Worm (Caenorhabditis elegans) whole organism, young adult: Measurements from ENCODE around the gene pygl-1.
A peak's percentile ranks its signal among the peaks of the same experiment; 100 is the strongest.

ENCODE experiments used
- B0336.3 ChIP-seq: fragments of 200-800 bp; sonication (Bioruptor generic); IDR thresholded peaks from 2 replicates; pipeline ENCODE4 v1.3.6; 2022; ENCODE audit warnings: missing genetic modification characterization, missing compliant biosample characterization
- F33H1.4 ChIP-seq: fragments of 200-800 bp; sonication (Bioruptor generic); IDR thresholded peaks from 2 replicates; pipeline ENCODE4 v1.3.6; 2022; ENCODE audit warnings: missing genetic modification reagents, missing genetic modification characterization, missing compliant biosample characterization
- F57C9.4 ChIP-seq: sonication (generic microtip); optimal IDR thresholded peaks from 2 replicates; lab custom pipeline; 2017; ENCODE audit warnings: mild to moderate bottlenecking, missing genetic modification characterization, missing compliant biosample characterization
- K11D2.4 ChIP-seq: fragments of 200-800 bp; sonication (Bioruptor generic); IDR thresholded peaks from 2 replicates; pipeline ENCODE4 v1.3.6; 2022; ENCODE audit warnings: missing genetic modification reagents, missing genetic modification characterization, missing compliant biosample characterization
- Y56A3A.18 ChIP-seq: fragments of 200-800 bp; sonication (Bioruptor generic); IDR thresholded peaks from 2 replicates; pipeline ENCODE4 v1.3.6; 2022; ENCODE audit warnings: missing genetic modification reagents, missing genetic modification characterization, missing compliant biosample characterization
- Y79H2A.3 ChIP-seq: fragments of 200-800 bp; sonication (Bioruptor generic); conservative IDR thresholded peaks from 2 replicates; pipeline ENCODE4 v1.3.6; 2022; ENCODE audit warnings: missing genetic modification reagents, missing genetic modification characterization, missing compliant biosample characterization
- attf-3 ChIP-seq: fragments of 200-800 bp; sonication (Bioruptor generic); conservative IDR thresholded peaks from 2 replicates; pipeline ENCODE4 v1.3.6; 2022; ENCODE audit warnings: missing genetic modification reagents, missing genetic modification characterization, missing compliant biosample characterization
- attf-5 ChIP-seq: fragments of 200-800 bp; sonication (Bioruptor generic); optimal IDR thresholded peaks from 2 replicates; lab custom pipeline; 2018; ENCODE audit warnings: mild to moderate bottlenecking, missing genetic modification characterization, missing compliant biosample characterization
- cebp-1 ChIP-seq, 2 experiments: fragments of 200-800 bp in 1 of 2; sonication (Bioruptor generic) in 1 of 2; sonication (generic microtip) in 1 of 2; IDR thresholded peaks in 1 of 2; optimal IDR thresholded peaks in 1 of 2; 2 replicates each; pipeline versions ENCODE4 v1.3.6 to Lab custom; 2017 to 2022; ENCODE audit warnings: missing compliant biosample characterization in 2 of 2, missing genetic modification characterization in 2 of 2, mild to moderate bottlenecking in 1 of 2, missing genetic modification reagents in 1 of 2, moderate library complexity in 1 of 2
- cebp-2 ChIP-seq: fragments of 200-800 bp; sonication (Bioruptor generic); IDR thresholded peaks from 2 replicates; pipeline ENCODE4 v1.3.6; 2022; ENCODE audit warnings: missing genetic modification characterization, missing compliant biosample characterization
- efl-1 ChIP-seq: fragments of 150-350 bp; optimal IDR thresholded peaks from 2 replicates; lab custom pipeline; 2014; ENCODE audit warnings: missing biosample characterization, missing genetic modification reagents, missing genetic modification characterization
- egrh-3 ChIP-seq: fragments of 200-800 bp; sonication (Bioruptor generic); IDR thresholded peaks from 2 replicates; pipeline ENCODE4 v1.3.6; 2022; ENCODE audit warnings: missing genetic modification reagents, missing genetic modification characterization, missing compliant biosample characterization
- ekl-4 ChIP-seq: fragments of 200-800 bp; sonication (Bioruptor generic); IDR thresholded peaks from 2 replicates; pipeline ENCODE4 v1.3.6; 2022; ENCODE audit warnings: missing genetic modification reagents, missing genetic modification characterization, missing compliant biosample characterization
- hmg-1.2 ChIP-seq: fragments of 200-800 bp; sonication (Bioruptor generic); IDR thresholded peaks from 2 replicates; pipeline ENCODE4 v1.3.6; 2022; ENCODE audit warnings: missing genetic modification reagents, missing genetic modification characterization, missing compliant biosample characterization
- let-526 ChIP-seq: fragments of 200-800 bp; sonication (Bioruptor generic); IDR thresholded peaks from 2 replicates; pipeline ENCODE4 v1.3.6; 2022; ENCODE audit warnings: missing genetic modification reagents, missing genetic modification characterization, missing compliant biosample characterization
- lin-26 ChIP-seq: fragments of 200-800 bp; sonication (Bioruptor generic); IDR thresholded peaks from 2 replicates; pipeline ENCODE4 v1.3.6; 2022; ENCODE audit warnings: missing genetic modification reagents, missing genetic modification characterization, missing compliant biosample characterization
- lin-54 ChIP-seq: fragments of 200-800 bp; sonication (Bioruptor generic); optimal IDR thresholded peaks from 2 replicates; lab custom pipeline; 2018; ENCODE audit warnings: mild to moderate bottlenecking, missing genetic modification characterization, missing compliant biosample characterization
- lir-1 ChIP-seq: fragments of 200-800 bp; sonication (Bioruptor generic); conservative IDR thresholded peaks from 2 replicates; pipeline ENCODE4 v1.3.6; 2022; ENCODE audit warnings: missing genetic modification reagents, missing genetic modification characterization, missing compliant biosample characterization
- lsl-1 ChIP-seq: fragments of 200-800 bp; sonication (Bioruptor generic); optimal IDR thresholded peaks from 2 replicates; lab custom pipeline; 2018; ENCODE audit warnings: mild to moderate bottlenecking, missing genetic modification characterization, moderate library complexity, missing compliant biosample characterization
- madf-10 ChIP-seq: sonication (generic microtip); optimal IDR thresholded peaks from 2 replicates; lab custom pipeline; 2016; ENCODE audit warnings: mild to moderate bottlenecking, missing genetic modification characterization, missing compliant biosample characterization
- madf-3 ChIP-seq: fragments of 200-800 bp; sonication (Bioruptor generic); IDR thresholded peaks from 2 replicates; pipeline ENCODE4 v1.3.6; 2022; ENCODE audit warnings: missing genetic modification reagents, missing genetic modification characterization, missing compliant biosample characterization
- madf-6 ChIP-seq: fragments of 200-800 bp; sonication (Bioruptor generic); IDR thresholded peaks from 2 replicates; pipeline ENCODE4 v1.3.6; 2022; ENCODE audit warnings: missing genetic modification reagents, missing genetic modification characterization, missing compliant biosample characterization
- mcd-1 ChIP-seq: fragments of 200-800 bp; sonication (Bioruptor generic); IDR thresholded peaks from 2 replicates; pipeline ENCODE4 v1.3.6; 2022; ENCODE audit warnings: missing genetic modification reagents, missing genetic modification characterization, missing compliant biosample characterization
- mel-28 ChIP-seq: sonication (generic microtip); optimal IDR thresholded peaks from 2 replicates; lab custom pipeline; 2016; ENCODE audit warnings: borderline replicate concordance, mild to moderate bottlenecking, missing genetic modification characterization, missing compliant biosample characterization
- nfyb-1 ChIP-seq: fragments of 200-800 bp; sonication (Bioruptor generic); IDR thresholded peaks from 2 replicates; pipeline ENCODE4 v1.3.6; 2022; ENCODE audit warnings: missing genetic modification reagents, missing genetic modification characterization, missing compliant biosample characterization
- rcor-1 ChIP-seq: fragments of 200-800 bp; sonication (Bioruptor generic); IDR thresholded peaks from 2 replicates; pipeline ENCODE4 v1.3.6; 2022; ENCODE audit warnings: missing genetic modification reagents, missing genetic modification characterization, missing compliant biosample characterization
- rpc-1 ChIP-seq, 2 experiments: fragments of 150-350 bp in 1 of 2; sonication (generic microtip) in 1 of 2; optimal IDR thresholded peaks; 2 replicates each; lab custom pipeline; 2014 to 2018; ENCODE audit warnings: missing biosample characterization in 1 of 2, missing genetic modification characterization in 1 of 2, missing genetic modification reagents in 1 of 2, missing genotype in 1 of 2
- snpc-1.3 ChIP-seq: sonication (generic microtip); optimal IDR thresholded peaks from 2 replicates; lab custom pipeline; 2017; ENCODE audit warnings: missing genetic modification characterization, mild to moderate bottlenecking, missing compliant biosample characterization, antibody characterized with exemption, moderate library complexity, missing genotype, missing genetic modification reagents; ENCODE audit not compliant: insufficient read depth
- somi-1 ChIP-seq: fragments of 200-800 bp; sonication (Bioruptor generic); optimal IDR thresholded peaks from 2 replicates; lab custom pipeline; 2018; ENCODE audit warnings: mild to moderate bottlenecking, missing genetic modification characterization, missing compliant biosample characterization
- unc-130 ChIP-seq: sonication (generic microtip); optimal IDR thresholded peaks from 2 replicates; lab custom pipeline; 2016; ENCODE audit warnings: missing genetic modification reagents, missing genetic modification characterization, missing compliant biosample characterization
- unc-62 ChIP-seq: fragments of 150-350 bp; optimal IDR thresholded peaks from 2 replicates; lab custom pipeline; 2014; ENCODE audit warnings: missing biosample characterization, missing genetic modification reagents, missing genetic modification characterization
- zfh-2 ChIP-seq: fragments of 200-800 bp; sonication (Bioruptor generic); conservative IDR thresholded peaks from 2 replicates; pipeline ENCODE4 v1.3.6; 2022; ENCODE audit warnings: missing genetic modification reagents, missing genetic modification characterization, missing compliant biosample characterization

pygl-1 gene

ce11 chrV:3585011-3585410, 6.2 kb downstream of the pygl-1 start (continued):
- TF ChIP-seq unc-130 (GFP tag; lab: Kevin White, UChicago) (peak; percentile 90), efl-1 (GFP tag; lab: Kevin White, UChicago) (peak; percentile 52), attf-5 (no peak)

ce11 chrV:3586014-3586689, 7.3 kb downstream of the pygl-1 start, which contains the start of the genes rpl-11.1 and T22F3.2:
rpl-11.1 (minus strand) TSS chrV:3586064.
T22F3.2 (plus strand) TSS chrV:3586639.
- peak; percentile 47 for TF ChIP-seq lsl-1 (GFP tag; lab: Kevin White, UChicago)
- no peak for TF ChIP-seq cebp-1 (GFP tag; IDR thresholded peaks at IDR 0.05; lab: Robert Waterston, UW)
- TF ChIP-seq cebp-1 (tag; optimal IDR thresholded peaks at IDR 0.05; lab: Kevin White, UChicago), result peak; percentile 23
- TF ChIP-seq attf-5, result peak; percentile 41
- peak; percentile 9; the same call in 1 of the 2 replicates for TF ChIP-seq madf-6 (GFP tag; lab: Robert Waterston, UW)
- TF ChIP-seq hmg-1.2, result peak; percentile 91
- peak; percentile 19; the same call in 1 of the 2 replicates for TF ChIP-seq F33H1.4 (GFP tag; lab: Robert Waterston, UW)
- TF ChIP-seq let-526 (GFP tag; lab: Robert Waterston, UW), result no peak
- 0 out of 2 replicates have a peak, but pooled peaks have one; percentile 20 for TF ChIP-seq ekl-4 (GFP tag; lab: Robert Waterston, UW)
- 0 out of 2 replicates have a peak, but pooled peaks have one; percentile 17 for TF ChIP-seq nfyb-1 (GFP tag; lab: Robert Waterston, UW)
- no peak for TF ChIP-seq Y56A3A.18 (GFP tag; lab: Robert Waterston, UW)

ce11 chrV:3587633-3588032, 8.8 kb downstream of the pygl-1 start:
- TF ChIP-seq lin-54 (GFP tag; lab: Kevin White, UChicago), result peak; percentile 12
- peak; percentile 88 for TF ChIP-seq cebp-1 (GFP tag; IDR thresholded peaks at IDR 0.05; lab: Robert Waterston, UW)
- peak; percentile 98 for TF ChIP-seq cebp-1 (tag; optimal IDR thresholded peaks at IDR 0.05; lab: Kevin White, UChicago)
- TF ChIP-seq mcd-1 (GFP tag; lab: Robert Waterston, UW), result peak; percentile 53
- TF ChIP-seq somi-1 (GFP tag; lab: Kevin White, UChicago), result no peak
- TF ChIP-seq attf-5, result peak; percentile 17
- TF ChIP-seq lin-26 (GFP tag; lab: Robert Waterston, UW), result no peak
- no peak for TF ChIP-seq Y79H2A.3
- no peak for TF ChIP-seq lir-1 (GFP tag; lab: Robert Waterston, UW)
- no peak for TF ChIP-seq F57C9.4 (tag; lab: Kevin White, UChicago)
- TF ChIP-seq hmg-1.2, result 0 out of 2 replicates have a peak, but pooled peaks have one; percentile 11
- TF ChIP-seq B0336.3 (GFP tag; lab: Robert Waterston, UW), result no peak
- TF ChIP-seq unc-62 (GFP tag; lab: Kevin White, UChicago), result no peak
- TF ChIP-seq madf-3 (GFP tag; lab: Robert Waterston, UW), result no peak
- TF ChIP-seq mel-28 (tag; lab: Kevin White, UChicago), result no peak
- TF ChIP-seq cebp-2 (GFP tag; lab: Robert Waterston, UW), result no peak
- TF ChIP-seq K11D2.4 (GFP tag; lab: Robert Waterston, UW), result no peak
- peak; percentile 10 for TF ChIP-seq madf-10 (tag; lab: Kevin White, UChicago)
- peak; percentile 9; the same call in 1 of the 2 replicates for TF ChIP-seq egrh-3 (GFP tag; lab: Robert Waterston, UW)
- TF ChIP-seq attf-3 (GFP tag; lab: Robert Waterston, UW), result 0 out of 2 replicates have a peak, but pooled peaks have one; percentile 29
- TF ChIP-seq snpc-1.3, result peak; percentile 39
- TF ChIP-seq rpc-1 (optimal IDR thresholded peaks at IDR 0.05; lab: Kevin White, UChicago), result no peak
- TF ChIP-seq rpc-1 (tag; optimal IDR thresholded peaks at IDR 0.05; lab: Kevin White, UChicago), result no peak
- no peak; the same call in 1 of the 2 replicates for TF ChIP-seq zfh-2 (GFP tag; lab: Robert Waterston, UW)
- no peak for TF ChIP-seq ekl-4 (GFP tag; lab: Robert Waterston, UW)
- TF ChIP-seq rcor-1 (GFP tag; lab: Robert Waterston, UW), result 0 out of 2 replicates have a peak, but pooled peaks have one; percentile 17
- TF ChIP-seq, all 124 proteins: peak for 10
